Fruit fly (Drosophila melanogaster) whole organism, embryonic: ENCODE measurements around the gene CG10576.

ENCODE experiments used
- Aef1 ChIP-seq: fragments of 200-800 bp; sonication (Bioruptor generic); IDR thresholded peaks from 3 replicates; pipeline ENCODE4 v1.3.6; 2022; ENCODE audit warnings: missing biosample characterization, missing genetic modification characterization
- CG10979 ChIP-seq: fragments of 200-800 bp; sonication (Bioruptor generic); optimal IDR thresholded peaks from 2 replicates; lab custom pipeline; 2018; ENCODE audit warnings: missing biosample characterization, mild to moderate bottlenecking, missing genetic modification characterization, moderate library complexity
- CG11398 ChIP-seq: fragments of 200-800 bp; sonication (Bioruptor generic); optimal IDR thresholded peaks from 2 replicates; lab custom pipeline; 2016; ENCODE audit warnings: missing biosample characterization, missing genetic modification characterization
- CG11456 ChIP-seq: fragments of 200-800 bp; sonication (Bioruptor generic); IDR thresholded peaks from 3 replicates; pipeline ENCODE4 v1.3.6; 2022; ENCODE audit warnings: missing biosample characterization, missing genetic modification characterization
- CG11695 ChIP-seq: fragments of 200-800 bp; sonication (Bioruptor generic); IDR thresholded peaks from 3 replicates; pipeline ENCODE4 v1.3.6; 2022; ENCODE audit warnings: missing biosample characterization, missing genetic modification characterization
- CG12659 ChIP-seq: fragments of 200-800 bp; sonication (Bioruptor generic); optimal IDR thresholded peaks from 3 replicates; lab custom pipeline; 2017; ENCODE audit warnings: mild to moderate bottlenecking, missing biosample characterization, missing genetic modification reagents, missing genetic modification characterization
- CG13287 ChIP-seq: fragments of 200-800 bp; sonication (Bioruptor generic); IDR thresholded peaks from 2 replicates; pipeline ENCODE4 v1.3.6; 2022; ENCODE audit warnings: missing biosample characterization, missing genetic modification characterization; ENCODE audit not compliant: partially characterized antibody
- CG2875 ChIP-seq: fragments of 200-800 bp; sonication (Bioruptor generic); optimal IDR thresholded peaks from 2 replicates; lab custom pipeline; 2017; ENCODE audit warnings: missing biosample characterization, mild to moderate bottlenecking, missing genetic modification characterization, missing genetic modification reagents
- CG31224 ChIP-seq: fragments of 200-800 bp; sonication (Bioruptor generic); IDR thresholded peaks from 2 replicates; pipeline ENCODE4 v1.3.6; 2022; ENCODE audit warnings: missing biosample characterization, missing genetic modification characterization
- CG4730 ChIP-seq: fragments of 200-800 bp; sonication (Bioruptor generic); IDR thresholded peaks from 2 replicates; pipeline ENCODE4 v1.3.6; 2022; ENCODE audit warnings: missing biosample characterization, missing genetic modification characterization
- CG7372 ChIP-seq: fragments of 200-800 bp; sonication (Bioruptor generic); IDR thresholded peaks from 2 replicates; pipeline ENCODE4 v1.3.6; 2022; ENCODE audit warnings: missing biosample characterization, missing genetic modification characterization
- CG7987 ChIP-seq: fragments of 200-800 bp; sonication (Bioruptor generic); optimal IDR thresholded peaks from 2 replicates; lab custom pipeline; 2018; ENCODE audit warnings: missing biosample characterization, mild to moderate bottlenecking, missing genetic modification characterization, moderate library complexity
- CG8765 ChIP-seq: fragments of 200-800 bp; sonication (Bioruptor generic); IDR thresholded peaks from 2 replicates; pipeline ENCODE4 v1.3.6; 2022; ENCODE audit warnings: missing biosample characterization, missing genetic modification characterization
- Dip3 ChIP-seq: fragments of 200-800 bp; sonication (Bioruptor generic); optimal IDR thresholded peaks from 3 replicates; lab custom pipeline; 2016; ENCODE audit warnings: missing biosample characterization, missing genetic modification characterization
- Drgx ChIP-seq: fragments of 200-800 bp; sonication (Bioruptor generic); IDR thresholded peaks from 2 replicates; pipeline ENCODE4 v1.3.6; 2022; ENCODE audit warnings: missing biosample characterization, missing genetic modification characterization
- Eip74EF ChIP-seq, 2 experiments: fragments of 200-800 bp in 1 of 2; fragments of >200 bp in 1 of 2; sonication (Bioruptor generic) in 1 of 2; optimal IDR thresholded peaks; 2 replicates each; lab custom pipeline; 2017 to 2019; ENCODE audit warnings: missing biosample characterization in 2 of 2, missing genetic modification characterization in 2 of 2, mild to moderate bottlenecking in 1 of 2, moderate library complexity in 1 of 2
- Gug ChIP-seq: fragments of 200-800 bp; sonication (Bioruptor generic); IDR thresholded peaks from 4 replicates; pipeline ENCODE4 v1.3.6; 2022; ENCODE audit warnings: missing biosample characterization, missing genetic modification characterization
- Lhr ChIP-seq: fragments of 200-800 bp; sonication (Bioruptor generic); optimal IDR thresholded peaks from 3 replicates; lab custom pipeline; 2017; ENCODE audit warnings: mild to moderate bottlenecking, missing biosample characterization, missing genetic modification reagents, missing genetic modification characterization
- Lim3 ChIP-seq: fragments of 200-800 bp; sonication (Bioruptor generic); IDR thresholded peaks from 2 replicates; pipeline ENCODE4 v1.3.6; 2022; ENCODE audit warnings: missing biosample characterization, missing genetic modification characterization
- Med ChIP-seq: fragments of 200-800 bp; sonication (Bioruptor generic); peaks from one replicate; lab custom pipeline; 2016; ENCODE audit warnings: missing biosample characterization, missing genetic modification characterization, mild to moderate bottlenecking, inconsistent platforms, moderate library complexity
- Opbp ChIP-seq: fragments of 200-800 bp; sonication (Bioruptor generic); IDR thresholded peaks from 3 replicates; pipeline ENCODE4 v1.3.6; 2022; ENCODE audit warnings: missing biosample characterization, missing genetic modification characterization; ENCODE audit not compliant: partially characterized antibody
- Ravus ChIP-seq: fragments of 200-800 bp; sonication (Bioruptor generic); IDR thresholded peaks from 2 replicates; pipeline ENCODE4 v1.3.6; 2022; ENCODE audit warnings: missing biosample characterization, missing genetic modification characterization
- Rx ChIP-seq: fragments of 200-800 bp; sonication (Bioruptor generic); IDR thresholded peaks from 2 replicates; pipeline ENCODE4 v1.3.6; 2022; ENCODE audit warnings: missing biosample characterization, missing genetic modification characterization
- Scr ChIP-seq: fragments of 200-800 bp; sonication (Bioruptor generic); IDR thresholded peaks from 2 replicates; pipeline ENCODE4 v1.3.6; 2022; ENCODE audit warnings: missing biosample characterization, missing genetic modification characterization; ENCODE audit not compliant: partially characterized antibody
- Sry-β ChIP-seq: fragments of 200-800 bp; sonication (Bioruptor generic); optimal IDR thresholded peaks from 2 replicates; lab custom pipeline; 2018; ENCODE audit warnings: missing biosample characterization, mild to moderate bottlenecking, missing genetic modification characterization, moderate library complexity
- Xrp1 ChIP-seq: fragments of 200-800 bp; sonication (Bioruptor generic); IDR thresholded peaks from 2 replicates; pipeline ENCODE4 v1.3.6; 2022; ENCODE audit warnings: missing biosample characterization, missing genetic modification characterization
- ac ChIP-seq: fragments of 200-800 bp; sonication (Bioruptor generic); optimal IDR thresholded peaks from 3 replicates; lab custom pipeline; 2017; ENCODE audit warnings: missing biosample characterization, mild to moderate bottlenecking, missing genetic modification characterization
- ato ChIP-seq: fragments of 200-800 bp; sonication (Bioruptor generic); IDR thresholded peaks from 2 replicates; pipeline ENCODE4 v1.3.6; 2022; ENCODE audit warnings: missing biosample characterization, missing genetic modification characterization; ENCODE audit not compliant: partially characterized antibody
- az2 ChIP-seq: fragments of 200-800 bp; sonication (Bioruptor generic); optimal IDR thresholded peaks from 3 replicates; lab custom pipeline; 2016; ENCODE audit warnings: missing biosample characterization, missing genetic modification characterization
- bowl ChIP-seq: fragments of 200-800 bp; sonication (Bioruptor generic); IDR thresholded peaks from 2 replicates; pipeline ENCODE4 v1.3.6; 2022; ENCODE audit warnings: missing biosample characterization, missing genetic modification characterization
- cad ChIP-seq: fragments of >200 bp; optimal IDR thresholded peaks from 2 replicates; lab custom pipeline; 2017; ENCODE audit warnings: missing biosample characterization, missing genetic modification characterization
- chn ChIP-seq: fragments of 200-800 bp; sonication (Bioruptor generic); optimal IDR thresholded peaks from 2 replicates; lab custom pipeline; 2016; ENCODE audit warnings: missing biosample characterization, missing genetic modification characterization
- croc ChIP-seq: fragments of 200-800 bp; sonication (Bioruptor generic); conservative IDR thresholded peaks from 3 replicates; pipeline ENCODE4 v1.3.6; 2022; ENCODE audit warnings: missing biosample characterization, missing genetic modification characterization
- dmrt99B ChIP-seq: fragments of 200-800 bp; sonication (Bioruptor generic); optimal IDR thresholded peaks from 2 replicates; lab custom pipeline; 2018; ENCODE audit warnings: missing biosample characterization, mild to moderate bottlenecking, missing genetic modification characterization, moderate library complexity
- eve ChIP-seq, 2 experiments: fragments of >200 bp; optimal IDR thresholded peaks; 2 replicates each; lab custom pipeline; 2017; ENCODE audit warnings: missing biosample characterization in 2 of 2, missing genetic modification characterization in 2 of 2
- exex ChIP-seq: fragments of 200-800 bp; sonication (Bioruptor generic); optimal IDR thresholded peaks from 4 replicates; lab custom pipeline; 2018; ENCODE audit warnings: missing biosample characterization, mild to moderate bottlenecking, missing genetic modification characterization, moderate library complexity
- klu ChIP-seq: fragments of 200-800 bp; sonication (Bioruptor generic); IDR thresholded peaks from 2 replicates; pipeline ENCODE4 v1.3.6; 2022; ENCODE audit warnings: missing biosample characterization, missing genetic modification characterization
- lab ChIP-seq: fragments of 200-800 bp; sonication (Bioruptor generic); optimal IDR thresholded peaks from 3 replicates; lab custom pipeline; 2017; ENCODE audit warnings: missing biosample characterization, missing genetic modification characterization, mild to moderate bottlenecking, moderate library complexity, missing genetic modification reagents
- lilli ChIP-seq: fragments of 200-800 bp; sonication (Bioruptor generic); optimal IDR thresholded peaks from 3 replicates; lab custom pipeline; 2016; ENCODE audit warnings: missing biosample characterization, missing genetic modification characterization
- lmd ChIP-seq: fragments of 200-800 bp; sonication (Bioruptor generic); IDR thresholded peaks from 2 replicates; pipeline ENCODE4 v1.3.6; 2022; ENCODE audit warnings: missing biosample characterization, missing genetic modification characterization
- nerfin-1 ChIP-seq: fragments of 200-800 bp; sonication (Bioruptor generic); optimal IDR thresholded peaks from 3 replicates; lab custom pipeline; 2019; ENCODE audit warnings: missing biosample characterization, mild to moderate bottlenecking, missing genetic modification characterization, moderate library complexity
- pfk ChIP-seq: fragments of 200-800 bp; sonication (Bioruptor generic); optimal IDR thresholded peaks from 2 replicates; lab custom pipeline; 2018; ENCODE audit warnings: missing biosample characterization, mild to moderate bottlenecking, missing genetic modification characterization, moderate library complexity
- psq ChIP-seq: fragments of 200-800 bp; sonication (Bioruptor generic); optimal IDR thresholded peaks from 2 replicates; lab custom pipeline; 2017; ENCODE audit warnings: missing biosample characterization, missing genetic modification characterization
- pzg ChIP-seq: fragments of 200-800 bp; sonication (Bioruptor generic); optimal IDR thresholded peaks from 3 replicates; lab custom pipeline; 2018; ENCODE audit warnings: missing biosample characterization, mild to moderate bottlenecking, missing genetic modification characterization, moderate library complexity
- rib ChIP-seq: fragments of 200-800 bp; sonication (Bioruptor generic); IDR thresholded peaks from 2 replicates; pipeline ENCODE4 v1.3.6; 2022; ENCODE audit warnings: missing biosample characterization, missing genetic modification characterization
- schlank ChIP-seq: fragments of 200-800 bp; sonication (Bioruptor generic); optimal IDR thresholded peaks from 2 replicates; lab custom pipeline; 2018; ENCODE audit warnings: missing biosample characterization, mild to moderate bottlenecking, missing genetic modification characterization
- shn ChIP-seq: fragments of 200-800 bp; sonication (Bioruptor generic); optimal IDR thresholded peaks from 3 replicates; lab custom pipeline; 2016; ENCODE audit warnings: missing biosample characterization, missing genetic modification characterization
- slou ChIP-seq: fragments of 200-800 bp; sonication (Bioruptor generic); optimal IDR thresholded peaks from 3 replicates; lab custom pipeline; 2016; ENCODE audit warnings: missing biosample characterization, missing genetic modification characterization
- trh ChIP-seq: fragments of 200-800 bp; sonication (Bioruptor generic); optimal IDR thresholded peaks from 2 replicates; lab custom pipeline; 2016; ENCODE audit warnings: missing biosample characterization, missing genetic modification characterization
- tup ChIP-seq: fragments of 200-800 bp; sonication (Bioruptor generic); optimal IDR thresholded peaks from 2 replicates; lab custom pipeline; 2016; ENCODE audit warnings: missing biosample characterization, mild to moderate bottlenecking, missing genetic modification characterization, moderate library complexity
- vnd ChIP-seq: fragments of 200-800 bp; sonication (Bioruptor generic); IDR thresholded peaks from 3 replicates; pipeline ENCODE4 v1.3.6; 2022; ENCODE audit warnings: missing biosample characterization, missing genetic modification characterization; ENCODE audit not compliant: partially characterized antibody
- yki ChIP-seq: fragments of >200 bp; optimal IDR thresholded peaks from 3 replicates; lab custom pipeline; 2018

Gene CG10576

dm6 chr3L:5796493-5796998 is 31.0 kb upstream of the CG10576 start, which contains the start of gene Tektin-C (continued):
- TF ChIP-seq lmd (peak; percentile 43), pzg (GFP tag; lab: Kevin White, UChicago) (no peak), Ravus (GFP tag; lab: Robert Waterston, UW) (no peak), chn (no peak), cad (no peak), ato (GFP tag; lab: Robert Waterston, UW) (no peak), Gug (GFP tag; lab: Robert Waterston, UW) (0 out of 4 replicates have a peak, but pooled peaks have one; percentile 26), CG10979 (tag; lab: Kevin White, UChicago) (no peak), Xrp1 (peak; percentile 57; the same call in 1 of the 2 replicates), CG11456 (GFP tag; lab: Robert Waterston, UW) (no peak), Eip74EF (GFP tag; optimal IDR thresholded peaks at IDR 0.05; lab: Kevin White, UChicago) (no peak), trh (no peak), eve (GFP tag; optimal IDR thresholded peaks at IDR 0.05; lab: Kevin White, UChicago) (no peak), CG2875 (GFP tag; lab: Kevin White, UChicago) (no peak), Rx (GFP tag; lab: Robert Waterston, UW) (no peak), Med (GFP tag; lab: Kevin White, UChicago) (peak; percentile 80), Lim3 (no peak), pfk (no peak), nerfin-1 (tag; lab: Kevin White, UChicago) (no peak), yki (lab: Kevin White, UChicago) (no peak), Scr (GFP tag; lab: Robert Waterston, UW) (no peak), Lhr (no peak), CG7372 (GFP tag; lab: Robert Waterston, UW) (no peak), Drgx (GFP tag; lab: Robert Waterston, UW) (no peak), CG8765 (no peak), CG7987 (no peak), bowl (GFP tag; lab: Robert Waterston, UW) (no peak), schlank (tag; lab: Kevin White, UChicago) (no peak), Dip3 (GFP tag; lab: Kevin White, UChicago) (no peak), tup (GFP tag; lab: Kevin White, UChicago) (no peak), dmrt99B (no peak), CG13287 (GFP tag; lab: Robert Waterston, UW) (no peak), CG11695 (GFP tag; lab: Robert Waterston, UW) (no peak), Sry-β (GFP tag; lab: Kevin White, UChicago) (no peak), ac (GFP tag; lab: Kevin White, UChicago) (no peak), lilli (no peak), CG12659 (no peak), vnd (GFP tag; lab: Robert Waterston, UW) (no peak), rib (GFP tag; lab: Robert Waterston, UW) (no peak), croc (no peak), lab (GFP tag; lab: Kevin White, UChicago) (no peak), CG31224 (GFP tag; lab: Robert Waterston, UW) (no peak), psq (no peak), Opbp (no peak), Aef1 (GFP tag; lab: Robert Waterston, UW) (no peak), az2 (no peak), klu (GFP tag; lab: Robert Waterston, UW) (no peak), exex (tag; lab: Kevin White, UChicago) (no peak), slou (no peak), CG4730 (GFP tag; lab: Robert Waterston, UW) (no peak), shn (GFP tag; lab: Kevin White, UChicago) (no peak), CG11398 (GFP tag; lab: Kevin White, UChicago) (no peak)
